Fruit fly (Drosophila melanogaster) whole organism, wandering third instar larva: Measurements from ENCODE around the gene CG34286.

ENCODE experiments used
- Abd-B ChIP-seq: fragments of >200 bp; optimal IDR thresholded peaks from 2 replicates; lab custom pipeline; 2017; ENCODE audit warnings: missing biosample characterization, missing genetic modification characterization
- Hr78 ChIP-seq: fragments of >200 bp; optimal IDR thresholded peaks from 2 replicates; lab custom pipeline; 2017; ENCODE audit warnings: missing biosample characterization, missing genetic modification characterization
- Jra ChIP-seq: sonication (Bioruptor generic); optimal IDR thresholded peaks from 2 replicates; lab custom pipeline; 2016; ENCODE audit warnings: missing biosample characterization, missing genetic modification characterization
- Myc ChIP-seq: fragments of >200 bp; optimal IDR thresholded peaks from 2 replicates; lab custom pipeline; 2017
- Sp1 ChIP-seq: fragments of 200-800 bp; sonication (Bioruptor generic); optimal IDR thresholded peaks from 3 replicates; lab custom pipeline; 2019; ENCODE audit warnings: missing biosample characterization, mild to moderate bottlenecking, missing genetic modification characterization, moderate library complexity
- ey ChIP-seq: fragments of 200-800 bp; sonication (Bioruptor generic); optimal IDR thresholded peaks from 2 replicates; lab custom pipeline; 2016; ENCODE audit warnings: missing biosample characterization, missing genetic modification characterization
- fru ChIP-seq: fragments of 200-800 bp; sonication (Bioruptor generic); optimal IDR thresholded peaks from 3 replicates; lab custom pipeline; 2016; ENCODE audit warnings: missing biosample characterization, mild to moderate bottlenecking, missing genetic modification characterization
- h ChIP-seq: fragments of 200-800 bp; sonication (Bioruptor generic); optimal IDR thresholded peaks from 3 replicates; lab custom pipeline; 2016; ENCODE audit warnings: missing biosample characterization, mild to moderate bottlenecking, missing genetic modification characterization
- lola ChIP-seq: fragments of >200 bp; optimal IDR thresholded peaks from 2 replicates; lab custom pipeline; 2017; ENCODE audit warnings: missing biosample characterization, missing genetic modification characterization
- pan ChIP-seq: fragments of >200 bp; optimal IDR thresholded peaks from 2 replicates; lab custom pipeline; 2017
- psq ChIP-seq: fragments of 200-800 bp; sonication (Bioruptor generic); optimal IDR thresholded peaks from 3 replicates; lab custom pipeline; 2017; ENCODE audit warnings: missing biosample characterization, mild to moderate bottlenecking, missing genetic modification characterization, moderate library complexity
- sv ChIP-seq: fragments of 200-800 bp; sonication (Bioruptor generic); optimal IDR thresholded peaks from 3 replicates; lab custom pipeline; 2016; ENCODE audit warnings: missing biosample characterization, missing genetic modification characterization
- tai ChIP-seq: sonication (Bioruptor generic); optimal IDR thresholded peaks from 2 replicates; lab custom pipeline; 2016; ENCODE audit warnings: missing biosample characterization, missing genetic modification characterization
- usp ChIP-seq: fragments of >200 bp; optimal IDR thresholded peaks from 2 replicates; lab custom pipeline; 2017; ENCODE audit warnings: missing biosample characterization, missing genetic modification characterization

- TF ChIP-seq sv = peak; percentile 62
- TF ChIP-seq Sp1 (GFP tag; lab: Kevin White, UChicago) = peak; percentile 52
- peak; percentile 82 for TF ChIP-seq ey (GFP tag; lab: Kevin White, UChicago)
- TF ChIP-seq Hr78 (GFP tag; lab: Kevin White, UChicago) = no peak
- peak; percentile 66 for TF ChIP-seq psq
- no peak for TF ChIP-seq lola (GFP tag; lab: Kevin White, UChicago)
- TF ChIP-seq h = peak; percentile 84
- peak; percentile 76 for TF ChIP-seq fru (GFP tag; lab: Kevin White, UChicago)
- no peak for TF ChIP-seq Myc
- TF ChIP-seq tai = peak; percentile 72
- no peak for TF ChIP-seq Abd-B
- no peak for TF ChIP-seq pan (lab: Kevin White, UChicago)
- no peak for TF ChIP-seq usp (GFP tag; lab: Kevin White, UChicago)
- TF ChIP-seq Jra (GFP tag; lab: Kevin White, UChicago) = peak; percentile 68
Observed at dm6 chr3R:19671223-19671991, 44.3 kb downstream of the CG34286 start, which contains the start of gene Naam.
